Worm (Caenorhabditis elegans) whole organism, late embryonic: ENCODE data around the gene dars-1.

Source experiments
- ama-1 ChIP-seq: fragments of 150-350 bp; optimal IDR thresholded peaks from 2 replicates; lab custom pipeline; 2014
- ets-4 ChIP-seq: sonication (generic microtip); optimal IDR thresholded peaks from 2 replicates; lab custom pipeline; 2016; ENCODE audit warnings: missing genetic modification characterization, missing compliant biosample characterization
- eyg-1 ChIP-seq: sonication (generic microtip); optimal IDR thresholded peaks from 2 replicates; lab custom pipeline; 2016; ENCODE audit warnings: missing genotype, missing genetic modification characterization, missing compliant biosample characterization
- gmeb-2 ChIP-seq: sonication (generic microtip); optimal IDR thresholded peaks from 2 replicates; lab custom pipeline; 2016; ENCODE audit warnings: missing genetic modification characterization, inconsistent platforms, missing compliant biosample characterization
- hlh-8 ChIP-seq: sonication (generic microtip); optimal IDR thresholded peaks from 2 replicates; lab custom pipeline; 2016; ENCODE audit warnings: missing genotype, missing genetic modification characterization, missing compliant biosample characterization
- nfya-1 ChIP-seq: sonication (generic microtip); optimal IDR thresholded peaks from 2 replicates; lab custom pipeline; 2017; ENCODE audit warnings: missing genetic modification characterization, mild to moderate bottlenecking, missing compliant biosample characterization, antibody characterized with exemption, moderate library complexity
- nhr-11 ChIP-seq: fragments of 150-350 bp; optimal IDR thresholded peaks from 2 replicates; lab custom pipeline; 2014; ENCODE audit warnings: missing biosample characterization, missing genetic modification characterization
- pha-4 ChIP-seq: fragments of 150-350 bp; optimal IDR thresholded peaks from 2 replicates; lab custom pipeline; 2018; ENCODE audit warnings: missing biosample characterization, missing genetic modification reagents, missing genetic modification characterization
- ttx-3 ChIP-seq: sonication (generic microtip); optimal IDR thresholded peaks from 2 replicates; lab custom pipeline; 2016; ENCODE audit warnings: missing genetic modification reagents, missing genetic modification characterization, missing compliant biosample characterization

DNA sequence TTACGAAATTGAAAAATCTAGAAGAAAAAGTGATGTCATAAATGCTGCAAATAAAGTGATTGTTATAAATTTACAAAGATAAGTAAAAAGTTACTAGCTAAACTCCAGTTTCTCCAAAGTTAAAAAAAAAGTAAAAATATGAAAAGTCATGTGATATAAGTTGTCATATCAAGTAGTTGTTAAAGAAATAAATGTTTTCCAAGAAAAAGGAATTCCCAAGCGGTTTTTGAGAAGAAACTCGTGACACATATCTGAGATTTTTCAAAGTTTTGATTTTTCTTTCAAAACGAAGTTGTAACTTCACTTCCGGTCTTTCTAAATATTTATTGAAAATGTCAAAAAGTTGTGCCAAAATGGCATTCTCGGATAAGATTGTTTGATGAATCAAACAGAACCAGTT lies 10.1 kb upstream of the dars-1 start:
- TF ChIP-seq hlh-8 (tag; lab: Kevin White, UChicago): no peak
- TF ChIP-seq nhr-11: no peak
- no peak for TF ChIP-seq gmeb-2 (tag; lab: Kevin White, UChicago)
- TF ChIP-seq pha-4 (tag; lab: Kevin White, UChicago): no peak
- no peak for TF ChIP-seq nfya-1 (tag; lab: Kevin White, UChicago)
- TF ChIP-seq eyg-1 (tag; lab: Kevin White, UChicago): no peak
- no peak for TF ChIP-seq ttx-3 (tag; lab: Kevin White, UChicago)
- TF ChIP-seq ama-1: no peak
- no peak for TF ChIP-seq ets-4 (tag; lab: Kevin White, UChicago)
